Fruit fly (Drosophila melanogaster) whole organism, wandering third instar larva: Measurements from ENCODE around the gene neo.
A peak's percentile ranks its signal among the peaks of the same experiment; 100 is the strongest.

Experiments used
- CG32264 ChIP-seq: fragments of 200-800 bp; sonication (Bioruptor generic); optimal IDR thresholded peaks from 2 replicates; lab custom pipeline; 2016; ENCODE audit warnings: missing biosample characterization, missing genetic modification characterization
- CG9705 ChIP-seq: fragments of 200-800 bp; sonication (Bioruptor generic); optimal IDR thresholded peaks from 2 replicates; lab custom pipeline; 2018; ENCODE audit warnings: missing biosample characterization, mild to moderate bottlenecking, missing genetic modification characterization
- CrebA ChIP-seq: fragments of 200-800 bp; sonication (Bioruptor generic); optimal IDR thresholded peaks from 2 replicates; lab custom pipeline; 2016; ENCODE audit warnings: missing biosample characterization, mild to moderate bottlenecking, missing genetic modification characterization, borderline replicate concordance
- Dfd ChIP-seq: fragments of >200 bp; optimal IDR thresholded peaks from 2 replicates; lab custom pipeline; 2017; ENCODE audit warnings: missing biosample characterization, missing genetic modification characterization
- Hr78 ChIP-seq: fragments of >200 bp; optimal IDR thresholded peaks from 2 replicates; lab custom pipeline; 2017; ENCODE audit warnings: missing biosample characterization, missing genetic modification characterization
- Myc ChIP-seq: fragments of >200 bp; optimal IDR thresholded peaks from 2 replicates; lab custom pipeline; 2017
- Sp1 ChIP-seq: fragments of 200-800 bp; sonication (Bioruptor generic); optimal IDR thresholded peaks from 3 replicates; lab custom pipeline; 2019; ENCODE audit warnings: missing biosample characterization, mild to moderate bottlenecking, missing genetic modification characterization, moderate library complexity
- fru ChIP-seq: fragments of 200-800 bp; sonication (Bioruptor generic); optimal IDR thresholded peaks from 3 replicates; lab custom pipeline; 2016; ENCODE audit warnings: missing biosample characterization, mild to moderate bottlenecking, missing genetic modification characterization
- lola ChIP-seq: fragments of >200 bp; optimal IDR thresholded peaks from 2 replicates; lab custom pipeline; 2017; ENCODE audit warnings: missing biosample characterization, missing genetic modification characterization
- pan ChIP-seq: fragments of >200 bp; optimal IDR thresholded peaks from 2 replicates; lab custom pipeline; 2017
- usp ChIP-seq: fragments of >200 bp; optimal IDR thresholded peaks from 2 replicates; lab custom pipeline; 2017; ENCODE audit warnings: missing biosample characterization, missing genetic modification characterization
- woc ChIP-seq: sonication (Bioruptor generic); optimal IDR thresholded peaks from 2 replicates; lab custom pipeline; 2016; ENCODE audit warnings: missing biosample characterization, mild to moderate bottlenecking, missing genetic modification characterization

DNA sequence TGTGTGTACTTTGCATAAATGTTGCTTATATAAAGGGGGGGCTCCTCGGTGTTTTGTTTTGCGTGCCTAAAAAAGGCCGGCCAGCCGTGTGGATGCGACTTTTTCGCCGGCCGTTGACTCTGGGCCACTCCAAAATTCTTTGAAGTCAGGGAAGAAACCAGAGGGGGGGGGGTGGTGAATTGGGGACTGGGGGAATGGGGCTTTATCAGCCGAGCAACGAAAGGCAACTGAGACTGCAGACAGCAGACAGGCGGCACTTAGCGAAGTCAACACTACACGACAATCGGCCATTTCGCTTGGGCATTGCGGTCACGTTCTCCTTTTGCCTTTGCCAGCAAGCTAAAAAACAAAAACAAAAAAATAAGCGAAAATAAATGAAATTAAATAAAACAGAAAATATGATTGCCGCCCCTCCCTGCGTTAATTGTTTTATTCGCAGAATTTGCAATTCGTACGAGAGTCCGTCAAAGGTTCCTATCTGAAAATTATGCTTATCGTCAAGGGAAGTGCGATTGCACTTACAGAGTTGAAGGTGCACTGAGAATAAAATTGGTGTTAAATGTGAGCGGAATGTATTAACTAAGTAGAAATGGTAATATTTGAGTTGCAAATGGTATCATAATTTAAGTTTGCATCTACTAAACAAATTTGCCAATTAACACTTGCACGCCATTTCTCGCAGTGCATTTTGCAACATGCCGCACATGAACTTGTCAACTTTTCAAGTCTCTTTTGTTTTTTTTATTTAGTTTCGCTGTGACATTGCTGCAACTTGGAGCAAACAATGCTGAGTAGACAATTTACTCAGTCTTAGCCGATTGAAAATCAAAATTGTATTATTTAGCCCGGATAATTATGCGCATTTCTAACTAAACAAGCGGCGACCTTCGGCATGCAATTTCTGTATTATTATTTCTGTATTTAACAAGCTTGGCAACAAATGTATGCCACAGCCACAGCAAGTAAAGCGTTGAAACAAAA lies 32.6 kb upstream of the neo start:
- no peak for TF ChIP-seq pan (lab: Kevin White, UChicago)
- peak; percentile 88 for TF ChIP-seq fru (GFP tag; lab: Kevin White, UChicago)
- TF ChIP-seq Dfd (GFP tag; lab: Kevin White, UChicago): no peak
- peak; percentile 59 for TF ChIP-seq CG32264 (GFP tag; lab: Kevin White, UChicago)
- TF ChIP-seq Myc (lab: Kevin White, UChicago): no peak
- peak; percentile 70 for TF ChIP-seq woc (GFP tag; lab: Kevin White, UChicago)
- no peak for TF ChIP-seq CrebA (GFP tag; lab: Kevin White, UChicago)
- TF ChIP-seq CG9705 (GFP tag; lab: Kevin White, UChicago): no peak
- TF ChIP-seq Hr78 (GFP tag; lab: Kevin White, UChicago): no peak
- no peak for TF ChIP-seq lola (GFP tag; lab: Kevin White, UChicago)
- TF ChIP-seq Sp1 (GFP tag; lab: Kevin White, UChicago): peak; percentile 11
- TF ChIP-seq usp: no peak
